Worm (Caenorhabditis elegans) whole organism, L1 larva: ENCODE results near the gene F10G7.10.

ENCODE experiments used
- Y116A8C.19 ChIP-seq: sonication (generic microtip); optimal IDR thresholded peaks from 2 replicates; lab custom pipeline; 2016; ENCODE audit warnings: missing compliant biosample characterization, missing genetic modification characterization, borderline replicate concordance
- ama-1 ChIP-seq: fragments of 150-350 bp; optimal IDR thresholded peaks from 2 replicates; lab custom pipeline; 2014
- ces-1 ChIP-seq: fragments of 150-350 bp; optimal IDR thresholded peaks from 2 replicates; lab custom pipeline; 2014; ENCODE audit warnings: missing biosample characterization, missing genetic modification reagents, missing genetic modification characterization
- lin-13 ChIP-seq: fragments of 150-350 bp; optimal IDR thresholded peaks from 2 replicates; lab custom pipeline; 2014; ENCODE audit warnings: missing biosample characterization, missing genetic modification reagents, missing genetic modification characterization
- lin-15B ChIP-seq: fragments of 150-350 bp; sonication (generic microtip); optimal IDR thresholded peaks from 3 replicates; lab custom pipeline; 2014; ENCODE audit warnings: missing biosample characterization, missing genetic modification characterization
- mef-2 ChIP-seq: fragments of 150-350 bp; optimal IDR thresholded peaks from 2 replicates; lab custom pipeline; 2014; ENCODE audit warnings: missing biosample characterization, missing genetic modification characterization
- nhr-237 ChIP-seq: fragments of 150-350 bp; optimal IDR thresholded peaks from 2 replicates; lab custom pipeline; 2014; ENCODE audit warnings: missing biosample characterization, missing genetic modification characterization
- nhr-77 ChIP-seq: fragments of 150-350 bp; optimal IDR thresholded peaks from 2 replicates; lab custom pipeline; 2014; ENCODE audit warnings: missing biosample characterization, missing genetic modification characterization
- nhr-85 ChIP-seq: sonication (generic microtip); peaks from one replicate; lab custom pipeline; 2016; ENCODE audit warnings: missing genetic modification characterization, inconsistent platforms, missing compliant biosample characterization
- pqm-1 ChIP-seq: sonication (generic microtip); optimal IDR thresholded peaks from 3 replicates; lab custom pipeline; 2017; ENCODE audit warnings: missing biosample characterization, missing genetic modification characterization
- rnt-1 ChIP-seq: sonication (generic microtip); optimal IDR thresholded peaks from 2 replicates; lab custom pipeline; 2016; ENCODE audit warnings: mild to moderate bottlenecking, missing genetic modification characterization, moderate library complexity, missing compliant biosample characterization
- sox-4 ChIP-seq: sonication (generic microtip); optimal IDR thresholded peaks from 2 replicates; lab custom pipeline; 2016; ENCODE audit warnings: missing genetic modification characterization, missing compliant biosample characterization

DNA sequence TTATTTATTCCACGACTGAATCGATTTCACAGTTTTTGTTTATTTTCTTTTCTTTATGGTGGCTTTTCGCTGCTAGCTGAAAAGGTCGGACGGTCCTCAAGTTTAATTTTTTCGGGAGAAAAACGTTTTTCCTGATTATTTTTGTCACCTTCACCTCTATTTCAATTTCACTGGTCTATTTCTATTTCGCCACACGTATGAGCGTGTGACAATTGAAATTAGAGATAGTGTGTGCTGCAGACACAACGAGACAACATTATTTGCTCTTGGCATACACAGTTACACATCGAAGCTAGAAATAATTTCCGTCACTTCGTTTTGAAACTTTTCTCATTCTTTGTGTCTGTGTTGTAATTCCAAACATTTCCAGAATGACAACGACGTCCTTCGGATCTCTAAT lies 10.4 kb downstream of the F10G7.10 start, which contains the start of gene F41C3.8:
- TF ChIP-seq nhr-85 (tag; lab: Kevin White, UChicago) (no peak), ces-1 (GFP tag; lab: Kevin White, UChicago) (no peak), rnt-1 (no peak), nhr-77 (tag; lab: Kevin White, UChicago) (no peak), ama-1 (no peak), lin-15B (tag; lab: Kevin White, UChicago) (no peak), pqm-1 (no peak), mef-2 (tag; lab: Kevin White, UChicago) (no peak), Y116A8C.19 (no peak), lin-13 (GFP tag; lab: Kevin White, UChicago) (no peak), nhr-237 (tag; lab: Kevin White, UChicago) (no peak), sox-4 (tag; lab: Kevin White, UChicago) (no peak)
